Worm (Caenorhabditis elegans) whole organism, L4 larva: Measurements from ENCODE around the gene srh-237.
A peak's percentile ranks its signal among the peaks of the same experiment; 100 is the strongest.

Experiments used
- F44E2.7 ChIP-seq: fragments of 200-800 bp; sonication (Bioruptor generic); IDR thresholded peaks from 2 replicates; pipeline ENCODE4 v2.1.2; 2022; ENCODE audit warnings: missing genetic modification characterization, missing compliant biosample characterization
- F49E8.2 ChIP-seq: sonication (generic microtip); optimal IDR thresholded peaks from 2 replicates; lab custom pipeline; 2016; ENCODE audit warnings: missing compliant biosample characterization, mild to moderate bottlenecking, missing genetic modification characterization, borderline replicate concordance
- Y105C5A.15 ChIP-seq: fragments of 200-800 bp; sonication (Bioruptor generic); IDR thresholded peaks from 2 replicates; pipeline ENCODE4 v1.3.6; 2022; ENCODE audit warnings: missing genetic modification characterization, missing compliant biosample characterization
- Y48G9A.11 ChIP-seq: fragments of 200-800 bp; sonication (Bioruptor generic); IDR thresholded peaks from 2 replicates; pipeline ENCODE4 v1.3.6; 2022; ENCODE audit warnings: missing genetic modification reagents, missing genetic modification characterization, missing compliant biosample characterization
- Y5F2A.4 ChIP-seq: fragments of 200-800 bp; sonication (Bioruptor generic); optimal IDR thresholded peaks from 2 replicates; lab custom pipeline; 2018; ENCODE audit warnings: mild to moderate bottlenecking, missing genetic modification characterization, missing compliant biosample characterization
- ZK546.5 ChIP-seq, 2 experiments: sonication (generic microtip); optimal IDR thresholded peaks; 2 replicates each; lab custom pipeline; 2017; ENCODE audit warnings: missing biosample characterization in 2 of 2, missing genetic modification characterization in 2 of 2
- aha-1 ChIP-seq: fragments of 150-350 bp; peaks from one replicate; lab custom pipeline; 2014; ENCODE audit warnings: missing biosample characterization, missing genetic modification characterization
- aly-2 ChIP-seq: sonication (generic microtip); optimal IDR thresholded peaks from 2 replicates; lab custom pipeline; 2018; ENCODE audit warnings: missing biosample characterization, missing genetic modification characterization
- arid-1 ChIP-seq: fragments of 200-800 bp; sonication (Bioruptor generic); conservative IDR thresholded peaks from 2 replicates; pipeline ENCODE4 v1.3.6; 2022; ENCODE audit warnings: missing genetic modification reagents, missing genetic modification characterization, missing compliant biosample characterization
- attf-4 ChIP-seq: sonication (generic microtip); optimal IDR thresholded peaks from 3 replicates; lab custom pipeline; 2017; ENCODE audit warnings: missing biosample characterization, missing genetic modification characterization
- ceh-20 ChIP-seq: fragments of 200-800 bp; sonication (Bioruptor generic); IDR thresholded peaks from 2 replicates; pipeline ENCODE4 v1.3.6; 2022; ENCODE audit warnings: missing genetic modification reagents, missing genetic modification characterization, missing compliant biosample characterization
- ceh-28 ChIP-seq: fragments of 150-350 bp; optimal IDR thresholded peaks from 2 replicates; lab custom pipeline; 2014; ENCODE audit warnings: missing biosample characterization, missing genetic modification reagents, missing genetic modification characterization
- ceh-44 ChIP-seq: fragments of 200-800 bp; sonication (Bioruptor generic); IDR thresholded peaks from 2 replicates; pipeline ENCODE4 v1.3.6; 2022; ENCODE audit warnings: missing genetic modification reagents, missing genetic modification characterization, missing compliant biosample characterization
- ceh-82 ChIP-seq: sonication (generic microtip); optimal IDR thresholded peaks from 2 replicates; lab custom pipeline; 2017; ENCODE audit warnings: missing biosample characterization, missing genetic modification characterization
- ces-1 ChIP-seq: fragments of 150-350 bp; sonication (generic microtip); optimal IDR thresholded peaks from 4 replicates; lab custom pipeline; 2014; ENCODE audit warnings: missing biosample characterization, missing genetic modification reagents, missing genetic modification characterization
- cey-2 ChIP-seq: sonication (generic microtip); optimal IDR thresholded peaks from 3 replicates; lab custom pipeline; 2017; ENCODE audit warnings: missing genetic modification characterization, mild to moderate bottlenecking, missing compliant biosample characterization, antibody characterized with exemption, borderline replicate concordance; ENCODE audit not compliant: insufficient read depth
- daf-16 ChIP-seq, 3 experiments: sonication (generic microtip); optimal IDR thresholded peaks; 2 replicates each; lab custom pipeline; 2016 to 2017; ENCODE audit warnings: missing genetic modification characterization in 3 of 3, missing genetic modification reagents in 3 of 3, mild to moderate bottlenecking in 2 of 3, missing compliant biosample characterization in 2 of 3, missing biosample characterization in 1 of 3, moderate library complexity in 1 of 3
- daf-19 ChIP-seq: fragments of 200-800 bp; sonication (Bioruptor generic); conservative IDR thresholded peaks from 2 replicates; pipeline ENCODE4 v1.3.6; 2022; ENCODE audit warnings: missing genetic modification characterization, missing compliant biosample characterization
- dmd-6 ChIP-seq: fragments of 200-800 bp; sonication (Bioruptor generic); IDR thresholded peaks from 2 replicates; pipeline ENCODE4 v1.3.6; 2022; ENCODE audit warnings: missing genetic modification reagents, missing genetic modification characterization, missing compliant biosample characterization
- dpl-1 ChIP-seq: fragments of 150-350 bp; optimal IDR thresholded peaks from 2 replicates; lab custom pipeline; 2014; ENCODE audit warnings: missing biosample characterization, missing genetic modification reagents, missing genetic modification characterization
- dve-1 ChIP-seq: sonication (generic microtip); optimal IDR thresholded peaks from 2 replicates; lab custom pipeline; 2017; ENCODE audit warnings: antibody characterized with exemption, mild to moderate bottlenecking, missing genetic modification characterization, missing compliant biosample characterization; ENCODE audit not compliant: insufficient read depth
- gei-8 ChIP-seq: fragments of 200-800 bp; sonication (Bioruptor generic); optimal IDR thresholded peaks from 2 replicates; lab custom pipeline; 2018; ENCODE audit warnings: mild to moderate bottlenecking, missing genetic modification characterization, missing compliant biosample characterization
- lin-13 ChIP-seq: fragments of 150-350 bp; optimal IDR thresholded peaks from 2 replicates; lab custom pipeline; 2014; ENCODE audit warnings: missing biosample characterization, missing genetic modification reagents, missing genetic modification characterization
- nhr-102 ChIP-seq: sonication (generic microtip); optimal IDR thresholded peaks from 2 replicates; lab custom pipeline; 2016; ENCODE audit warnings: mild to moderate bottlenecking, missing genetic modification characterization, moderate library complexity, missing compliant biosample characterization
- nhr-111 ChIP-seq: fragments of 200-800 bp; sonication (Bioruptor generic); optimal IDR thresholded peaks from 2 replicates; lab custom pipeline; 2018; ENCODE audit warnings: mild to moderate bottlenecking, missing genetic modification characterization, missing compliant biosample characterization
- nhr-237 ChIP-seq: sonication (generic microtip); optimal IDR thresholded peaks from 2 replicates; lab custom pipeline; 2017; ENCODE audit warnings: missing biosample characterization, missing genetic modification characterization
- nhr-28 ChIP-seq: fragments of 150-350 bp; optimal IDR thresholded peaks from 2 replicates; lab custom pipeline; 2014; ENCODE audit warnings: missing biosample characterization, missing genetic modification characterization
- nhr-41 ChIP-seq: fragments of 200-800 bp; sonication (Bioruptor generic); IDR thresholded peaks from 2 replicates; pipeline ENCODE4 v1.3.6; 2022; ENCODE audit warnings: missing genetic modification reagents, missing genetic modification characterization, missing compliant biosample characterization
- php-3 ChIP-seq: fragments of 200-800 bp; sonication (Bioruptor generic); IDR thresholded peaks from 2 replicates; pipeline ENCODE4 v1.3.6; 2022; ENCODE audit warnings: missing genetic modification reagents, missing genetic modification characterization, missing compliant biosample characterization
- tra-1 ChIP-seq: fragments of 200-800 bp; sonication (Bioruptor generic); IDR thresholded peaks from 2 replicates; pipeline ENCODE4 v1.3.6; 2022; ENCODE audit warnings: missing genetic modification reagents, missing genetic modification characterization, missing compliant biosample characterization
- vab-7 ChIP-seq: fragments of 200-800 bp; sonication (Bioruptor generic); IDR thresholded peaks from 2 replicates; pipeline ENCODE4 v1.3.6; 2022; ENCODE audit warnings: missing genetic modification reagents, missing genetic modification characterization, missing compliant biosample characterization
- zfp-3 ChIP-seq: fragments of 200-800 bp; sonication (Bioruptor generic); conservative IDR thresholded peaks from 2 replicates; pipeline ENCODE4 v1.3.6; 2022; ENCODE audit warnings: missing genetic modification reagents, missing genetic modification characterization, missing compliant biosample characterization

srh-237 gene

DNA sequence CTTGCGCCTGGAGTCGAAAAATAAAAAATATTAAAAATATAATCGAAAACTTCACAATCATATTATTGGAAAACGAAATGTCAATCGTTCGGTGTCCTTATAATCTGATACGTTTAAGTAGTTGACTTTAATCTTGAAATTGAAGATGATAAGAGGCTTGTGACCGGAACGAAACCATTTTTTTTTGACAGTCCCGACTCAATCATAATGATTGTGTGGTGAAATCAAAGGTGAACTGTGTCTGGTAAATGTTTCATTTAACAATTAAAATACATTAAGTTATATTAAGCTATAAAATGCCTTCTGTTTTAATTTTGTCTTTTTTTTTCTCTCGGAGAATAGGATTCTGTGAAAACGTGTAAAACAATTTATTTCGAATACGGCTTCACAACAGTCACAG is 12.3 kb upstream of the srh-237 start, which contains the start of gene T05E12.3:
T05E12.3 (minus strand) TSS at position 101 of the 400 bp plus-strand sequence.
- TF ChIP-seq ces-1 (GFP tag; lab: Kevin White, UChicago), result no peak
- peak; percentile 58 for TF ChIP-seq dmd-6 (GFP tag; lab: Robert Waterston, UW)

DNA sequence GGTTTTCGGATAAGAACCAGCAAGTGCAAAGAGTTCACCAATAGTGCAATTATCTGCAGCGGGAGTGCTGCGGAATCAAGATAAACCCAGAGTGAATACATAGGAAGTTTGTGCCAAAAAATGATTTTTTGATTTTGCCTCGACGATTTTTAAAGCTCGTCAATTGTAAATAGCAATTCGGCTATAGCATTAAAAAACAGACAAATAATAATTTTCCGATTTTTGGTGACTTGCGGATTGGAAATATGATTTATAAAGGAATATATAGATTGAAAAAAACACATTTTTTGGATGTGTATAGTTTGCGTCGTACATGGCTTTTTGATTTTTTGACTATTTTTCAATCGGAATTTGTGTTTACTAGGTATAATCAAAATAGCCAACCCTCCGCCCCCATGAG is 10.4 kb upstream of the srh-237 start, which contains the start of gene srw-20:
srw-20 (minus strand) TSS at position 101 of the 400 bp plus-strand sequence.
- TF ChIP-seq arid-1 (GFP tag; lab: Robert Waterston, UW) (no peak), nhr-41 (no peak), ZK546.5 (tag; optimal IDR thresholded peaks at IDR 0.05; lab: Kevin White, UChicago) (no peak), ces-1 (GFP tag; lab: Kevin White, UChicago) (no peak), gei-8 (GFP tag; lab: Kevin White, UChicago) (no peak), nhr-111 (GFP tag; lab: Kevin White, UChicago) (no peak), F49E8.2 (no peak), vab-7 (GFP tag; lab: Robert Waterston, UW) (no peak), aly-2 (tag; lab: Kevin White, UChicago) (no peak), F44E2.7 (GFP tag; lab: Robert Waterston, UW) (no peak), Y5F2A.4 (GFP tag; lab: Kevin White, UChicago) (no peak), daf-16 (GFP tag; optimal IDR thresholded peaks at IDR 0.05; lab: Kevin White, UChicago) (no peak), daf-16 (tag; optimal IDR thresholded peaks at IDR 0.05; lab: Kevin White, UChicago) (no peak), dve-1 (tag; lab: Kevin White, UChicago) (no peak), tra-1 (GFP tag; lab: Robert Waterston, UW) (no peak), ceh-44 (GFP tag; lab: Robert Waterston, UW) (no peak), daf-19 (GFP tag; lab: Robert Waterston, UW) (no peak), Y105C5A.15 (GFP tag; lab: Robert Waterston, UW) (no peak), lin-13 (no peak), nhr-28 (tag; lab: Kevin White, UChicago) (no peak), dpl-1 (GFP tag; lab: Kevin White, UChicago) (no peak)

- TF ChIP-seq ceh-20 (GFP tag; lab: Robert Waterston, UW) (no peak), aha-1 (tag; lab: Kevin White, UChicago) (peak; percentile 16)
Observed at ce11 chrV:17082718-17083117, 7.5 kb upstream of the srh-237 start, which contains the start of gene T05E12.9. TSS of gene T05E12.9 (minus strand) at chrV:17082818.

- TF ChIP-seq aly-2 (tag; lab: Kevin White, UChicago) (no peak), ceh-82 (tag; lab: Kevin White, UChicago) (no peak), php-3 (GFP tag; lab: Robert Waterston, UW) (peak; percentile 32; the same call in 1 of the 2 replicates), zfp-3 (GFP tag; lab: Robert Waterston, UW) (no peak)
Observed at ce11 chrV:17089342-17089741, 837 bp upstream of the srh-237 start, which contains the start of gene T05E12.6. TSS of gene T05E12.6 (minus strand) at chrV:17089442.

DNA sequence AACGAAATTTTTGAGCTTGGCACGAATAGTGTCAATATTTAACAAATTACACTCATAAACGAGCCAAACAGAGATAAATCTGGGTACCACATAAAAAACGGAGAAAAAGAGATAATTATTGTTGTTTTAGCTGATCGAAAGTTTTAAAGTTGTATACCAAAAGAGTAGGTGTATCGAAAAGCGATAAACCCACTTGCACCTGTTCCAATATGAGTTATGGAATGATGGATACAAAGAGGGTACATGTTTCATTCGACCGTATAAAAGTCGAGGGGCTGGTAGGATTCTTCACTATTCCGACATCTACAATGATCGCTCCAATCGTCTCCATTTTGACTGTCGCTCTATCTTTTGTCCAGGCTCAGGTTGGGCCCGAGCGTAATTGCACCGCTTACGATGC is 2.1 kb downstream of the srh-237 start, which contains the start of gene ZK218.1:
ZK218.1 (plus strand) TSS at position 301 of the 400 bp plus-strand sequence.
- no peak for TF ChIP-seq cey-2 (tag; lab: Kevin White, UChicago)
- no peak for TF ChIP-seq Y48G9A.11 (GFP tag; lab: Robert Waterston, UW)
- no peak for TF ChIP-seq nhr-237 (tag; lab: Kevin White, UChicago)
- TF ChIP-seq ceh-28 (tag; lab: Kevin White, UChicago), result no peak
- TF ChIP-seq attf-4, result no peak
- TF ChIP-seq ceh-20 (GFP tag; lab: Robert Waterston, UW), result no peak
- TF ChIP-seq ces-1 (GFP tag; lab: Kevin White, UChicago), result no peak
- TF ChIP-seq nhr-102 (tag; lab: Kevin White, UChicago), result no peak
- TF ChIP-seq tra-1 (GFP tag; lab: Robert Waterston, UW), result no peak
